Fruit fly (Drosophila melanogaster): ENCODE data around the gene snf.
A peak's percentile ranks its signal among the peaks of the same experiment; 100 is the strongest.

snf gene

DNA sequence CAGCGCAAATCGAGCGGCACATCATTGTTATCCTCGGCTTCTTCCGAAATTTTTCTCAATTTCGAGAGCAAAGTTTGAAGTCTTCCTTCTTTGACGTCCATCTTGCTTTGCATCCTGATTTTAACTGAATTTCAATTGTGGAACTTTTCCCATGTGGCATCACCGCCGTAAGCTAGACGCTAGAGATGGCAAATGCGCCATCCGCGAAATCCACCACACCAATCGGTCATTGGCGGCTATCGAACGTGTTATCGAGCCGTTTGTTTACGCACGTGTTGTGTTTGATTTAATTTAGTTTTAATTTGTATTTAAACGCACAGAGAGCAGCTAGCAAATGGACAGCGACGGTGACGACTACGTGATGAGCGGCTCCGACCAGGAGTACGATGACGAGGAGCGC is 8.1 kb downstream of the snf start, which contains the start of the genes CG15930 and Sas10 (continued):
- TF ChIP-seq CG13894 (tag; optimal IDR thresholded peaks at IDR 0.05) = no peak
- no peak for TF ChIP-seq CG32532 (GFP tag; IDR thresholded peaks at IDR 0.05)
- TF ChIP-seq CG15269 (tag; optimal IDR thresholded peaks at IDR 0.05) = no peak
- no peak for TF ChIP-seq al (GFP tag; IDR thresholded peaks at IDR 0.05)
- no peak for TF ChIP-seq nmo (GFP tag; optimal IDR thresholded peaks at IDR 0.05)
- no peak for TF ChIP-seq Stat92E (GFP tag; optimal IDR thresholded peaks at IDR 0.05)
- no peak for TF ChIP-seq H15 (GFP tag; IDR thresholded peaks at IDR 0.05)
- TF ChIP-seq gcm (GFP tag; optimal IDR thresholded peaks at IDR 0.05) = no peak
- TF ChIP-seq CG10979 (tag; optimal IDR thresholded peaks at IDR 0.05) = no peak
- TF ChIP-seq zen (tag; optimal IDR thresholded peaks at IDR 0.05) = no peak
- TF ChIP-seq wek (GFP tag; optimal IDR thresholded peaks at IDR 0.05) = no peak
- TF ChIP-seq dysf (GFP tag; IDR thresholded peaks at IDR 0.05) = no peak
- no peak for TF ChIP-seq CG7372 (GFP tag; IDR thresholded peaks at IDR 0.05)
- peak; percentile 90 for TF ChIP-seq phol (tag; optimal IDR thresholded peaks at IDR 0.05)
- no peak for TF ChIP-seq CG4360 (GFP tag; IDR thresholded peaks at IDR 0.05)
- no peak for TF ChIP-seq CG32772 (GFP tag; IDR thresholded peaks at IDR 0.05)
- no peak for TF ChIP-seq kni (GFP tag; optimal IDR thresholded peaks at IDR 0.05)
- TF ChIP-seq CG9876 (GFP tag; optimal IDR thresholded peaks at IDR 0.05) = no peak
- TF ChIP-seq lola (GFP tag; optimal IDR thresholded peaks at IDR 0.05) = no peak
- TF ChIP-seq peb (GFP tag; IDR thresholded peaks at IDR 0.05) = no peak
- TF ChIP-seq Bdp1 (GFP tag; optimal IDR thresholded peaks at IDR 0.05) = no peak
- no peak for TF ChIP-seq CG9932 (GFP tag; IDR thresholded peaks at IDR 0.05)
- TF ChIP-seq jigr1 (GFP tag; IDR thresholded peaks at IDR 0.05) = no peak
- TF ChIP-seq E2f2 (GFP tag; IDR thresholded peaks at IDR 0.05) = peak; percentile 66
- no peak for TF ChIP-seq CG7928 (GFP tag; optimal IDR thresholded peaks at IDR 0.05)
- no peak for TF ChIP-seq CG8089 (GFP tag; optimal IDR thresholded peaks at IDR 0.05)
- TF ChIP-seq Mad (GFP tag; optimal IDR thresholded peaks at IDR 0.05) = no peak
- no peak for TF ChIP-seq E2f1 (GFP tag; IDR thresholded peaks at IDR 0.05)
- no peak for TF ChIP-seq Hr3 (GFP tag; optimal IDR thresholded peaks at IDR 0.05)
- no peak for TF ChIP-seq jumu (GFP tag; optimal IDR thresholded peaks at IDR 0.05)
- no peak for TF ChIP-seq CG13123 (GFP tag; optimal IDR thresholded peaks at IDR 0.05)
- TF ChIP-seq knrl (GFP tag; IDR thresholded peaks at IDR 0.05; ENCODE audit: partially characterized antibody) = no peak
- no peak for TF ChIP-seq Aef1 (GFP tag; IDR thresholded peaks at IDR 0.05)
- TF ChIP-seq unc-4 (GFP tag; IDR thresholded peaks at IDR 0.05; ENCODE audit: partially characterized antibody) = 0 out of 2 replicates have a peak, but pooled peaks have one; percentile 27
- TF ChIP-seq CG2678 (tag; optimal IDR thresholded peaks at IDR 0.05) = no peak
- TF ChIP-seq dati (GFP tag; IDR thresholded peaks at IDR 0.05) = no peak
- no peak for TF ChIP-seq CG9797 (GFP tag; optimal IDR thresholded peaks at IDR 0.05)
- TF ChIP-seq CG10321 (GFP tag; IDR thresholded peaks at IDR 0.05) = no peak
- no peak for TF ChIP-seq CG3838 (GFP tag; optimal IDR thresholded peaks at IDR 0.05)
- no peak for TF ChIP-seq NFAT (GFP tag; IDR thresholded peaks at IDR 0.05)
- TF ChIP-seq pita (GFP tag; optimal IDR thresholded peaks at IDR 0.05) = no peak
- TF ChIP-seq pum (GFP tag; optimal IDR thresholded peaks at IDR 0.05) = no peak
- TF ChIP-seq hth (optimal IDR thresholded peaks at IDR 0.05) = no peak
- no peak for TF ChIP-seq gce (GFP tag; IDR thresholded peaks at IDR 0.05)
- TF ChIP-seq crp (GFP tag; optimal IDR thresholded peaks at IDR 0.05) = no peak
- TF ChIP-seq sc (optimal IDR thresholded peaks at IDR 0.05) = no peak
- TF ChIP-seq sc (GFP tag; optimal IDR thresholded peaks at IDR 0.05) = no peak
- no peak for TF ChIP-seq salm (tag; optimal IDR thresholded peaks at IDR 0.05)
- no peak for TF ChIP-seq CG9817 (tag; optimal IDR thresholded peaks at IDR 0.05)
- TF ChIP-seq Dfd (GFP tag; optimal IDR thresholded peaks at IDR 0.05) = no peak
- TF ChIP-seq Bgb (GFP tag; IDR thresholded peaks at IDR 0.05; ENCODE audit: partially characterized antibody) = peak; percentile 47; the same call in 1 of the 2 replicates
- TF ChIP-seq Adf1 (GFP tag; IDR thresholded peaks at IDR 0.05) = no peak

Measured in whole organism, embryonic.